Worm (Caenorhabditis elegans): ENCODE results near the gene cct-3.
A peak's percentile ranks its signal among the peaks of the same experiment; 100 is the strongest.

cct-3 gene

ce11 chrII:2288798-2289197 is 55.5 kb downstream of the cct-3 start, which contains the start of the genes K09F6.10 and K09F6.13:
Gene K09F6.10 (minus strand): TSS chrII:2288883.
Gene K09F6.13 (plus strand): TSS chrII:2289114.
- TF ChIP-seq php-3 (GFP tag; IDR thresholded peaks at IDR 0.05) (no peak), dmd-6 (GFP tag; IDR thresholded peaks at IDR 0.05) (no peak), snpc-1.2 (GFP tag; IDR thresholded peaks at IDR 0.05) (no peak), arid-1 (GFP tag; conservative IDR thresholded peaks at IDR 0.05) (no peak), ces-1 (GFP tag; optimal IDR thresholded peaks at IDR 0.05) (no peak), T20F7.1 (GFP tag; optimal IDR thresholded peaks at IDR 0.05) (no peak), nhr-111 (GFP tag; optimal IDR thresholded peaks at IDR 0.05) (no peak), lim-7 (GFP tag; IDR thresholded peaks at IDR 0.05) (no peak), ama-1 (optimal IDR thresholded peaks at IDR 0.05) (no peak), pha-4 (GFP tag; IDR thresholded peaks at IDR 0.05) (no peak), pha-4 (tag; optimal IDR thresholded peaks at IDR 0.05) (no peak), Y48G9A.11 (GFP tag; IDR thresholded peaks at IDR 0.05) (no peak), F44E2.7 (GFP tag; IDR thresholded peaks at IDR 0.05) (no peak), tag-97 (GFP tag; IDR thresholded peaks at IDR 0.05) (no peak), hmg-1.1 (GFP tag; IDR thresholded peaks at IDR 0.05) (no peak), ceh-28 (tag; optimal IDR thresholded peaks at IDR 0.05) (no peak), ceh-62 (tag; optimal IDR thresholded peaks at IDR 0.05) (no peak), unc-62 (GFP tag; optimal IDR thresholded peaks at IDR 0.05 in 1 of 2) (no peak), unc-62 (tag; optimal IDR thresholded peaks at IDR 0.05) (no peak), R02D3.7 (tag; optimal IDR thresholded peaks at IDR 0.05) (no peak), daf-16 (GFP tag; optimal IDR thresholded peaks at IDR 0.05) (no peak), daf-16 (tag; optimal IDR thresholded peaks at IDR 0.05) (no peak)

ce11 chrII:2289441-2289840 is 56.1 kb downstream of the cct-3 start:
- TF ChIP-seq lin-38 (GFP tag; IDR thresholded peaks at IDR 0.05) (no peak), skn-1 (tag; optimal IDR thresholded peaks at IDR 0.05) (no peak), hif-1 (tag; optimal IDR thresholded peaks at IDR 0.05) (peak in 1 of 2 experiments; percentile 16), fos-1 (tag; optimal IDR thresholded peaks at IDR 0.05) (no peak), zag-1 (tag; optimal IDR thresholded peaks at IDR 0.05) (no peak), ztf-11 (tag; optimal IDR thresholded peaks at IDR 0.05) (no peak), ceh-62 (tag; optimal IDR thresholded peaks at IDR 0.05) (no peak), lin-39 (tag; optimal IDR thresholded peaks at IDR 0.05) (no peak), vab-7 (GFP tag; IDR thresholded peaks at IDR 0.05) (peak; percentile 55; the same call in 1 of the 2 replicates), duxl-1 (tag; optimal IDR thresholded peaks at IDR 0.05; ENCODE audit: poor library complexity) (no peak), ama-1 (optimal IDR thresholded peaks at IDR 0.05) (no peak), ctbp-1 (GFP tag; IDR thresholded peaks at IDR 0.05) (no peak), hlh-11 (tag; optimal IDR thresholded peaks at IDR 0.05) (no peak), nhr-11 (tag; optimal IDR thresholded peaks at IDR 0.05) (peak; percentile 22), madf-5 (GFP tag; IDR thresholded peaks at IDR 0.05) (no peak), dve-1 (tag; optimal IDR thresholded peaks at IDR 0.05; ENCODE audit: insufficient read depth) (no peak), lin-13 (GFP tag; optimal IDR thresholded peaks at IDR 0.05) (no peak), R02D3.7 (tag; optimal IDR thresholded peaks at IDR 0.05) (no peak), tag-97 (GFP tag; IDR thresholded peaks at IDR 0.05) (no peak), unc-39 (tag; optimal IDR thresholded peaks at IDR 0.05) (no peak), D1046.2 (GFP tag; IDR thresholded peaks at IDR 0.05) (no peak), nhr-76 (tag; optimal IDR thresholded peaks at IDR 0.05) (no peak), madf-9 (GFP tag; conservative IDR thresholded peaks at IDR 0.05) (no peak), ztf-7 (tag; optimal IDR thresholded peaks at IDR 0.05) (no peak), Y75B8A.6 (GFP tag; IDR thresholded peaks at IDR 0.05) (no peak), mes-2 (tag; optimal IDR thresholded peaks at IDR 0.05; ENCODE audit: poor library complexity, severe bottlenecking) (no peak), fkh-10 (GFP tag; optimal IDR thresholded peaks at IDR 0.05) (no peak), lin-29 (GFP tag; IDR thresholded peaks at IDR 0.05) (no peak), F26F4.8 (GFP tag; conservative IDR thresholded peaks at IDR 0.05) (no peak), unc-62 (GFP tag; optimal IDR thresholded peaks at IDR 0.05 in 1 of 2) (peak in 1 of 2 experiments; percentile 95), unc-62 (tag; optimal IDR thresholded peaks at IDR 0.05) (no peak), cey-2 (tag; optimal IDR thresholded peaks at IDR 0.05; ENCODE audit: borderline replicate concordance, insufficient read depth) (no peak), ceh-20 (GFP tag; IDR thresholded peaks at IDR 0.05) (peak; percentile 72; the same call in 1 of the 2 replicates)

Data from whole organism, L4 larva.